Fruit fly (Drosophila melanogaster) whole organism, embryonic: Measurements from ENCODE around the gene CG43354.

Experiments used
- B-H2 ChIP-seq: fragments of 200-800 bp; sonication (Bioruptor generic); optimal IDR thresholded peaks from 2 replicates; lab custom pipeline; 2018; ENCODE audit warnings: missing biosample characterization, mild to moderate bottlenecking, missing genetic modification characterization
- CG12236 ChIP-seq: fragments of 200-800 bp; sonication (Bioruptor generic); optimal IDR thresholded peaks from 2 replicates; lab custom pipeline; 2016; ENCODE audit warnings: missing biosample characterization, missing genetic modification characterization
- CG1602 ChIP-seq: fragments of 200-800 bp; sonication (Bioruptor generic); optimal IDR thresholded peaks from 3 replicates; lab custom pipeline; 2016; ENCODE audit warnings: missing biosample characterization, missing genetic modification characterization
- CG1603 ChIP-seq: fragments of 200-800 bp; sonication (Bioruptor generic); optimal IDR thresholded peaks from 2 replicates; lab custom pipeline; 2019; ENCODE audit warnings: missing biosample characterization, mild to moderate bottlenecking, missing genetic modification characterization, moderate library complexity
- CG2129 ChIP-seq: fragments of 200-800 bp; sonication (Bioruptor generic); IDR thresholded peaks from 2 replicates; pipeline ENCODE4 v1.3.6; 2022; ENCODE audit warnings: missing biosample characterization, missing genetic modification characterization; ENCODE audit not compliant: partially characterized antibody
- CG2199 ChIP-seq: fragments of 200-800 bp; sonication (Bioruptor generic); IDR thresholded peaks from 3 replicates; pipeline ENCODE4 v1.3.6; 2022; ENCODE audit warnings: missing biosample characterization, missing genetic modification characterization
- CG2889 ChIP-seq: fragments of 200-800 bp; sonication (Bioruptor generic); IDR thresholded peaks from 3 replicates; pipeline ENCODE4 v1.3.6; 2022; ENCODE audit warnings: missing biosample characterization, missing genetic modification characterization
- CG3995 ChIP-seq: fragments of 200-800 bp; sonication (Bioruptor generic); optimal IDR thresholded peaks from 3 replicates; lab custom pipeline; 2016; ENCODE audit warnings: missing biosample characterization, missing genetic modification characterization
- CG42726 ChIP-seq: fragments of 200-800 bp; sonication (Bioruptor generic); IDR thresholded peaks from 2 replicates; pipeline ENCODE4 v1.3.6; 2022; ENCODE audit warnings: missing biosample characterization, missing genetic modification characterization; ENCODE audit not compliant: partially characterized antibody
- CG4854 ChIP-seq: fragments of 200-800 bp; sonication (Bioruptor generic); optimal IDR thresholded peaks from 2 replicates; lab custom pipeline; 2016; ENCODE audit warnings: missing biosample characterization, missing genetic modification characterization, inconsistent platforms
- CG6175 ChIP-seq: fragments of 200-800 bp; sonication (Bioruptor generic); IDR thresholded peaks from 3 replicates; pipeline ENCODE4 v1.3.6; 2022; ENCODE audit warnings: missing biosample characterization, missing genetic modification characterization
- CG9437 ChIP-seq: fragments of 200-800 bp; sonication (Bioruptor generic); optimal IDR thresholded peaks from 2 replicates; lab custom pipeline; 2018; ENCODE audit warnings: missing biosample characterization, mild to moderate bottlenecking, missing genetic modification characterization
- CG9932 ChIP-seq: fragments of 200-800 bp; sonication (Bioruptor generic); IDR thresholded peaks from 2 replicates; pipeline ENCODE4 v1.3.6; 2022; ENCODE audit warnings: missing biosample characterization, missing genetic modification characterization
- Deaf1 ChIP-seq: fragments of 200-800 bp; optimal IDR thresholded peaks from 3 replicates; lab custom pipeline; 2019; ENCODE audit warnings: missing biosample characterization, mild to moderate bottlenecking, missing genetic modification characterization, moderate library complexity
- Dll ChIP-seq: fragments of 200-800 bp; sonication (Bioruptor generic); IDR thresholded peaks from 4 replicates; pipeline ENCODE4 v1.3.6; 2022; ENCODE audit warnings: missing biosample characterization, missing genetic modification characterization; ENCODE audit not compliant: partially characterized antibody
- Doc3 ChIP-seq: fragments of 200-800 bp; sonication (Bioruptor generic); IDR thresholded peaks from 3 replicates; pipeline ENCODE4 v1.3.6; 2022; ENCODE audit warnings: missing biosample characterization, missing genetic modification characterization; ENCODE audit not compliant: partially characterized antibody
- Gug ChIP-seq: fragments of 200-800 bp; sonication (Bioruptor generic); IDR thresholded peaks from 4 replicates; pipeline ENCODE4 v1.3.6; 2022; ENCODE audit warnings: missing biosample characterization, missing genetic modification characterization
- H2.0 ChIP-seq: fragments of 200-800 bp; sonication (Bioruptor generic); IDR thresholded peaks from 2 replicates; pipeline ENCODE4 v1.3.6; 2022; ENCODE audit warnings: missing biosample characterization, missing genetic modification characterization
- HLHmδ ChIP-seq: fragments of 200-800 bp; sonication (Bioruptor generic); optimal IDR thresholded peaks from 2 replicates; lab custom pipeline; 2018; ENCODE audit warnings: missing biosample characterization, mild to moderate bottlenecking, missing genetic modification characterization, moderate library complexity
- HmgD ChIP-seq: fragments of 200-800 bp; sonication (Bioruptor generic); optimal IDR thresholded peaks from 3 replicates; lab custom pipeline; 2016; ENCODE audit warnings: missing biosample characterization, missing genetic modification characterization
- Hmx ChIP-seq: fragments of 200-800 bp; sonication (Bioruptor generic); optimal IDR thresholded peaks from 2 replicates; lab custom pipeline; 2016; ENCODE audit warnings: missing biosample characterization, missing genetic modification characterization
- Hr78 ChIP-seq, 2 experiments: fragments of 200-800 bp in 1 of 2; fragments of >200 bp in 1 of 2; sonication (Bioruptor generic) in 1 of 2; optimal IDR thresholded peaks; 2 replicates each; lab custom pipeline; 2017 to 2019; ENCODE audit warnings: missing biosample characterization in 2 of 2, missing genetic modification characterization in 2 of 2, mild to moderate bottlenecking in 1 of 2, moderate library complexity in 1 of 2
- Lim3 ChIP-seq: fragments of 200-800 bp; sonication (Bioruptor generic); IDR thresholded peaks from 2 replicates; pipeline ENCODE4 v1.3.6; 2022; ENCODE audit warnings: missing biosample characterization, missing genetic modification characterization
- MTF-1 ChIP-seq: fragments of 200-800 bp; sonication (Bioruptor generic); optimal IDR thresholded peaks from 2 replicates; lab custom pipeline; 2018; ENCODE audit warnings: missing biosample characterization, mild to moderate bottlenecking, missing genetic modification characterization, borderline replicate concordance
- Tbp ChIP-seq: fragments of >200 bp; optimal IDR thresholded peaks from 2 replicates; lab custom pipeline; 2018; ENCODE audit warnings: missing biosample characterization, missing genetic modification characterization
- abd-A ChIP-seq: fragments of 200-800 bp; sonication (Bioruptor generic); optimal IDR thresholded peaks from 3 replicates; lab custom pipeline; 2019; ENCODE audit warnings: missing biosample characterization, mild to moderate bottlenecking, missing genetic modification characterization, moderate library complexity
- aop ChIP-seq: fragments of 200-800 bp; sonication (Bioruptor generic); IDR thresholded peaks from 2 replicates; pipeline ENCODE4 v1.3.6; 2022; ENCODE audit warnings: missing biosample characterization, missing genetic modification characterization
- ash1 ChIP-seq: fragments of 200-800 bp; sonication (Bioruptor generic); optimal IDR thresholded peaks from 2 replicates; lab custom pipeline; 2018; ENCODE audit warnings: missing biosample characterization, mild to moderate bottlenecking, missing genetic modification characterization
- az2 ChIP-seq: fragments of 200-800 bp; sonication (Bioruptor generic); optimal IDR thresholded peaks from 3 replicates; lab custom pipeline; 2016; ENCODE audit warnings: missing biosample characterization, missing genetic modification characterization
- bowl ChIP-seq: fragments of 200-800 bp; sonication (Bioruptor generic); IDR thresholded peaks from 2 replicates; pipeline ENCODE4 v1.3.6; 2022; ENCODE audit warnings: missing biosample characterization, missing genetic modification characterization
- chinmo ChIP-seq: fragments of 200-800 bp; sonication (Bioruptor generic); IDR thresholded peaks from 4 replicates; pipeline ENCODE4 v1.3.6; 2022; ENCODE audit warnings: missing biosample characterization, missing genetic modification characterization; ENCODE audit not compliant: partially characterized antibody
- dmrt99B ChIP-seq: fragments of 200-800 bp; sonication (Bioruptor generic); optimal IDR thresholded peaks from 2 replicates; lab custom pipeline; 2018; ENCODE audit warnings: missing biosample characterization, mild to moderate bottlenecking, missing genetic modification characterization, moderate library complexity
- eve ChIP-seq, 2 experiments: fragments of >200 bp; optimal IDR thresholded peaks; 2 replicates each; lab custom pipeline; 2017; ENCODE audit warnings: missing biosample characterization in 2 of 2, missing genetic modification characterization in 2 of 2
- fd102C ChIP-seq: fragments of 200-800 bp; sonication (Bioruptor generic); optimal IDR thresholded peaks from 2 replicates; lab custom pipeline; 2018; ENCODE audit warnings: missing biosample characterization, mild to moderate bottlenecking, missing genetic modification characterization, moderate library complexity
- fd3F ChIP-seq: fragments of 200-800 bp; sonication (Bioruptor generic); optimal IDR thresholded peaks from 2 replicates; lab custom pipeline; 2018; ENCODE audit warnings: missing biosample characterization, mild to moderate bottlenecking, missing genetic modification characterization, moderate library complexity
- fru ChIP-seq: fragments of >200 bp; optimal IDR thresholded peaks from 2 replicates; lab custom pipeline; 2017
- grn ChIP-seq: fragments of 200-800 bp; sonication (Bioruptor generic); optimal IDR thresholded peaks from 3 replicates; lab custom pipeline; 2017; ENCODE audit warnings: missing biosample characterization, missing genetic modification characterization
- gro ChIP-seq: fragments of 200-800 bp; sonication (Bioruptor generic); optimal IDR thresholded peaks from 2 replicates; lab custom pipeline; 2016; ENCODE audit warnings: missing biosample characterization, missing genetic modification characterization
- gsb-n ChIP-seq: fragments of 200-800 bp; sonication (Bioruptor generic); optimal IDR thresholded peaks from 3 replicates; lab custom pipeline; 2018; ENCODE audit warnings: missing biosample characterization, mild to moderate bottlenecking, missing genetic modification characterization
- inv ChIP-seq: fragments of 200-800 bp; sonication (Bioruptor generic); IDR thresholded peaks from 2 replicates; pipeline ENCODE4 v1.3.6; 2022; ENCODE audit warnings: missing biosample characterization, missing genetic modification characterization; ENCODE audit not compliant: partially characterized antibody
- kay ChIP-seq: fragments of 200-800 bp; sonication (Bioruptor generic); optimal IDR thresholded peaks from 2 replicates; lab custom pipeline; 2016; ENCODE audit warnings: missing biosample characterization, missing genetic modification characterization
- kni ChIP-seq: fragments of 200-800 bp; sonication (Bioruptor generic); optimal IDR thresholded peaks from 3 replicates; lab custom pipeline; 2017; ENCODE audit warnings: mild to moderate bottlenecking, missing biosample characterization, missing genetic modification reagents, missing genetic modification characterization
- lmd ChIP-seq: fragments of 200-800 bp; sonication (Bioruptor generic); IDR thresholded peaks from 2 replicates; pipeline ENCODE4 v1.3.6; 2022; ENCODE audit warnings: missing biosample characterization, missing genetic modification characterization
- pzg ChIP-seq: fragments of 200-800 bp; sonication (Bioruptor generic); optimal IDR thresholded peaks from 3 replicates; lab custom pipeline; 2018; ENCODE audit warnings: missing biosample characterization, mild to moderate bottlenecking, missing genetic modification characterization, moderate library complexity
- schlank ChIP-seq: fragments of 200-800 bp; sonication (Bioruptor generic); optimal IDR thresholded peaks from 2 replicates; lab custom pipeline; 2018; ENCODE audit warnings: missing biosample characterization, mild to moderate bottlenecking, missing genetic modification characterization
- sd ChIP-seq: fragments of 200-800 bp; sonication (Bioruptor generic); optimal IDR thresholded peaks from 3 replicates; lab custom pipeline; 2018; ENCODE audit warnings: missing biosample characterization, mild to moderate bottlenecking, missing genetic modification characterization, moderate library complexity
- tio ChIP-seq: fragments of 200-800 bp; sonication (Bioruptor generic); optimal IDR thresholded peaks from 2 replicates; lab custom pipeline; 2017; ENCODE audit warnings: missing biosample characterization, missing genetic modification characterization, inconsistent platforms
- wdn ChIP-seq: fragments of 200-800 bp; sonication (Bioruptor generic); IDR thresholded peaks from 2 replicates; pipeline ENCODE4 v1.3.6; 2022; ENCODE audit warnings: missing biosample characterization, missing genetic modification characterization
- z ChIP-seq: fragments of 200-800 bp; sonication (Bioruptor generic); IDR thresholded peaks from 3 replicates; pipeline ENCODE4 v1.3.6; 2022; ENCODE audit warnings: missing biosample characterization, missing genetic modification characterization
- zen ChIP-seq: fragments of 200-800 bp; sonication (Bioruptor generic); optimal IDR thresholded peaks from 3 replicates; lab custom pipeline; 2018; ENCODE audit warnings: missing biosample characterization, mild to moderate bottlenecking, missing genetic modification characterization, moderate library complexity

CG43354 gene

dm6 chr2L:18313922-18314712, 4.9 kb upstream of the CG43354 start (continued):
- TF ChIP-seq CG9437 (GFP tag; lab: Kevin White, UChicago) (peak; percentile 50), H2.0 (no peak), abd-A (tag; lab: Kevin White, UChicago) (peak; percentile 13), fd3F (no peak), Doc3 (no peak), schlank (tag; lab: Kevin White, UChicago) (no peak), grn (GFP tag; lab: Kevin White, UChicago) (peak; percentile 56), CG1603 (no peak), pzg (no peak), CG6175 (GFP tag; lab: Robert Waterston, UW) (no peak), CG2199 (GFP tag; lab: Robert Waterston, UW) (peak; percentile 74; the same call in 1 of the 3 replicates), ash1 (GFP tag; lab: Kevin White, UChicago) (no peak), az2 (no peak), tio (no peak), lmd (GFP tag; lab: Robert Waterston, UW) (no peak), fru (lab: Kevin White, UChicago) (no peak), chinmo (GFP tag; lab: Robert Waterston, UW) (peak; percentile 91; the same call in 3 of the 4 replicates), kay (GFP tag; lab: Kevin White, UChicago) (no peak), kni (peak; percentile 93), inv (GFP tag; lab: Robert Waterston, UW) (no peak), dmrt99B (no peak), CG2129 (GFP tag; lab: Robert Waterston, UW) (no peak), sd (tag; lab: Kevin White, UChicago) (peak; percentile 14), CG1602 (GFP tag; lab: Kevin White, UChicago) (no peak), CG12236 (GFP tag; lab: Kevin White, UChicago) (no peak), Hmx (no peak), bowl (no peak), Deaf1 (tag; lab: Kevin White, UChicago) (peak; percentile 12), CG2889 (GFP tag; lab: Robert Waterston, UW) (no peak), MTF-1 (GFP tag; lab: Kevin White, UChicago) (no peak), Lim3 (no peak), fd102C (GFP tag; lab: Kevin White, UChicago) (no peak), Gug (no peak), CG3995 (no peak), aop (GFP tag; lab: Robert Waterston, UW) (no peak), Dll (GFP tag; lab: Robert Waterston, UW) (no peak), CG42726 (no peak), wdn (GFP tag; lab: Robert Waterston, UW) (no peak), gsb-n (tag; lab: Kevin White, UChicago) (peak; percentile 56), gro (GFP tag; lab: Kevin White, UChicago) (no peak), eve (GFP tag; optimal IDR thresholded peaks at IDR 0.05; lab: Kevin White, UChicago) (peak in 1 of 2 experiments; percentile 19), Hr78 (GFP tag; optimal IDR thresholded peaks at IDR 0.05; lab: Kevin White, UChicago) (peak in 1 of 2 experiments; percentile 43), CG4854 (GFP tag; lab: Kevin White, UChicago) (no peak), HLHmδ (GFP tag; lab: Kevin White, UChicago) (no peak), z (GFP tag; lab: Robert Waterston, UW) (no peak), HmgD (GFP tag; lab: Kevin White, UChicago) (no peak), zen (tag; lab: Kevin White, UChicago) (no peak), B-H2 (GFP tag; lab: Kevin White, UChicago) (no peak), CG9932 (no peak), Tbp (GFP tag; lab: Kevin White, UChicago) (no peak)
